Fruit fly (Drosophila melanogaster) Kc167 (cell line): ENCODE measurements around the gene Dpp10.

ENCODE experiments used
- Myc ChIP-seq: fragments of >200 bp; optimal IDR thresholded peaks from 2 replicates; lab custom pipeline; 2017; ENCODE audit warnings: missing external identifiers
- h ChIP-seq: fragments of >200 bp; optimal IDR thresholded peaks from 3 replicates; lab custom pipeline; 2018; ENCODE audit warnings: missing external identifiers
- insv ChIP-seq: fragments of >200 bp; optimal IDR thresholded peaks from 3 replicates; lab custom pipeline; 2018; ENCODE audit warnings: missing external identifiers
- psq ChIP-seq: fragments of >200 bp; optimal IDR thresholded peaks from 2 replicates; lab custom pipeline; 2017; ENCODE audit warnings: missing external identifiers
- ttk ChIP-seq: sonication (Bioruptor generic); optimal IDR thresholded peaks from 2 replicates; lab custom pipeline; 2017; ENCODE audit warnings: missing external identifiers

DNA sequence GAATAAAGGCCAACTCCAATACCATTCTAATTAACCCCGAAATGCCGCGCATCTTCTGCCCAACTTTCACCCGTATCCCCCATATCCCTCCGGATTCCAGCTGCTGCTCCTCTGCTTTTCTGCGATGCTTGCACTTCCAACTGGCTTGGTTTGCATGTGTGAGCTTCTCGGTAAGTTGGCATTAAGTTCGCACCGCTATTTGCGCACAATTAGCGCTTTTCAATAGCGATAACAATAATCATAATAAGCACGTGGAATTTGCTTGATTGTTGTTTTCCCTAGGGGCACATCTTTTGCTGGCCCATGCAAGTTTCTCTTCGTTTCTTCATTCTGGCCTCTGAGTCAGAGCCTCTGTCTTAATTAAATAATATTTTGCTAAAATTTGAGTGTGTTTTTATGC, 21.2 kb upstream of the Dpp10 start:
- TF ChIP-seq h (lab: Kevin White, UChicago) = no peak
- TF ChIP-seq Myc (lab: Kevin White, UChicago) = no peak
- TF ChIP-seq insv (lab: Kevin White, UChicago) = no peak
- TF ChIP-seq ttk = no peak
- no peak for TF ChIP-seq psq (lab: Kevin White, UChicago)
